Worm (Caenorhabditis elegans): ENCODE measurements around the gene srh-235.

- TF ChIP-seq nhr-237 (tag; optimal IDR thresholded peaks at IDR 0.05), result no peak
- TF ChIP-seq mab-5 (tag; optimal IDR thresholded peaks at IDR 0.05), result no peak
- TF ChIP-seq unc-39 (tag; optimal IDR thresholded peaks at IDR 0.05), result no peak
- TF ChIP-seq nhr-6 (tag; optimal IDR thresholded peaks at IDR 0.05), result no peak
- TF ChIP-seq Y55F3AM.14 (GFP tag; optimal IDR thresholded peaks at IDR 0.05), result no peak
- TF ChIP-seq dmd-4 (tag; optimal IDR thresholded peaks at IDR 0.05), result no peak
- TF ChIP-seq elt-1 (tag; optimal IDR thresholded peaks at IDR 0.05), result no peak
- TF ChIP-seq ztf-11 (tag; optimal IDR thresholded peaks at IDR 0.05), result no peak
- TF ChIP-seq peb-1 (tag; optimal IDR thresholded peaks at IDR 0.05), result no peak
- no peak for TF ChIP-seq lsy-2 (tag; optimal IDR thresholded peaks at IDR 0.05)
- no peak for TF ChIP-seq zag-1 (tag; optimal IDR thresholded peaks at IDR 0.05)
- no peak for TF ChIP-seq egl-27 (tag; optimal IDR thresholded peaks at IDR 0.05)
These were observed 32.1 kb downstream of the srh-235 start, which contains the start of gene srh-154 for ce11 chrV:17439406-17439805.

Data from whole organism, L2 larva.